Fruit fly (Drosophila melanogaster): ENCODE results near the gene Elovl7.
A peak's percentile ranks its signal among the peaks of the same experiment; 100 is the strongest.

Gene Elovl7

dm6 chr3R:8027203-8027688 lies 31.6 kb upstream of the Elovl7 start (continued):
- TF ChIP-seq emc (GFP tag; optimal IDR thresholded peaks at IDR 0.05) (no peak), CG9437 (GFP tag; optimal IDR thresholded peaks at IDR 0.05) (peak; percentile 94), Ravus (GFP tag; IDR thresholded peaks at IDR 0.05) (no peak; the same call in 1 of the 2 replicates), Hey (tag; optimal IDR thresholded peaks at IDR 0.05) (no peak), Kr (GFP tag; optimal IDR thresholded peaks at IDR 0.05) (no peak), CG7987 (GFP tag; optimal IDR thresholded peaks at IDR 0.05) (peak; percentile 44), seq (GFP tag; IDR thresholded peaks at IDR 0.05) (peak; percentile 50), eve (GFP tag; optimal IDR thresholded peaks at IDR 0.05) (no peak), Blimp-1 (GFP tag; optimal IDR thresholded peaks at IDR 0.05) (peak; percentile 86), MESR4 (GFP tag; optimal IDR thresholded peaks at IDR 0.05) (no peak), CG6813 (GFP tag; optimal IDR thresholded peaks at IDR 0.05) (peak; percentile 74), gcm2 (GFP tag; optimal IDR thresholded peaks at IDR 0.05) (no peak), CG13123 (GFP tag; optimal IDR thresholded peaks at IDR 0.05) (peak; percentile 53), sens-2 (GFP tag; IDR thresholded peaks at IDR 0.05) (no peak), gcm (GFP tag; optimal IDR thresholded peaks at IDR 0.05) (peak; percentile 93), Gug (GFP tag; IDR thresholded peaks at IDR 0.05) (peak; percentile 2; the same call in 1 of the 4 replicates), cg (GFP tag; optimal IDR thresholded peaks at IDR 0.05) (no peak), amos (GFP tag; IDR thresholded peaks at IDR 0.05; ENCODE audit: partially characterized antibody) (no peak), peb (GFP tag; IDR thresholded peaks at IDR 0.05) (no peak), Xrp1 (GFP tag; IDR thresholded peaks at IDR 0.05) (peak; percentile 72), nmo (GFP tag; optimal IDR thresholded peaks at IDR 0.05) (peak; percentile 92), CG1529 (GFP tag; optimal IDR thresholded peaks at IDR 0.05) (no peak), Hr39 (optimal IDR thresholded peaks at IDR 0.05) (no peak), mam (GFP tag; optimal IDR thresholded peaks at IDR 0.05) (peak; percentile 27), sisA (GFP tag; IDR thresholded peaks at IDR 0.05) (peak; percentile 63), CG11560 (tag; IDR thresholded peaks at IDR 0.05) (no peak), CG9727 (GFP tag; optimal IDR thresholded peaks at IDR 0.05) (peak; percentile 79), CG3838 (GFP tag; optimal IDR thresholded peaks at IDR 0.05) (peak; percentile 21), row (GFP tag; IDR thresholded peaks at IDR 0.05) (peak; percentile 93), lmd (GFP tag; IDR thresholded peaks at IDR 0.05) (peak; percentile 80), HmgZ (tag; optimal IDR thresholded peaks at IDR 0.05) (peak; percentile 47), CG10565 (GFP tag; optimal IDR thresholded peaks at IDR 0.05) (no peak), CG17361 (GFP tag; IDR thresholded peaks at IDR 0.05) (no peak; the same call in 1 of the 3 replicates), CG12155 (GFP tag; optimal IDR thresholded peaks at IDR 0.05) (peak; percentile 76), cas (GFP tag; IDR thresholded peaks at IDR 0.05) (no peak), cato (GFP tag; optimal IDR thresholded peaks at IDR 0.05; ENCODE audit: borderline replicate concordance) (peak; percentile 77), CG11696 (GFP tag; IDR thresholded peaks at IDR 0.05) (peak; percentile 35; the same call in 1 of the 2 replicates), Drgx (GFP tag; IDR thresholded peaks at IDR 0.05) (peak; percentile 65), CG15696 (tag; optimal IDR thresholded peaks at IDR 0.05) (peak; percentile 16), CG3407 (GFP tag; optimal IDR thresholded peaks at IDR 0.05) (peak; percentile 73), CG43689 (GFP tag; IDR thresholded peaks at IDR 0.05) (peak; percentile 58), pb (GFP tag; optimal IDR thresholded peaks at IDR 0.05) (no peak), CG12744 (GFP tag; optimal IDR thresholded peaks at IDR 0.05) (no peak), MBD-R2 (GFP tag; IDR thresholded peaks at IDR 0.05) (no peak), Gsc (GFP tag; IDR thresholded peaks at IDR 0.05) (no peak), vvl (GFP tag; IDR thresholded peaks at IDR 0.05) (peak; percentile 71), zen2 (GFP tag; IDR thresholded peaks at IDR 0.05; ENCODE audit: partially characterized antibody) (no peak), CrebB (tag; optimal IDR thresholded peaks at IDR 0.05) (peak; percentile 49), exex (tag; optimal IDR thresholded peaks at IDR 0.05) (peak; percentile 40), CG7928 (GFP tag; optimal IDR thresholded peaks at IDR 0.05) (no peak), Six4 (GFP tag; optimal IDR thresholded peaks at IDR 0.05) (peak; percentile 60), E2f2 (GFP tag; IDR thresholded peaks at IDR 0.05) (peak; percentile 64; the same call in 1 of the 2 replicates)

Measured in whole organism, embryonic.